Worm (Caenorhabditis elegans): ENCODE results near the gene sur-7.

DNA sequence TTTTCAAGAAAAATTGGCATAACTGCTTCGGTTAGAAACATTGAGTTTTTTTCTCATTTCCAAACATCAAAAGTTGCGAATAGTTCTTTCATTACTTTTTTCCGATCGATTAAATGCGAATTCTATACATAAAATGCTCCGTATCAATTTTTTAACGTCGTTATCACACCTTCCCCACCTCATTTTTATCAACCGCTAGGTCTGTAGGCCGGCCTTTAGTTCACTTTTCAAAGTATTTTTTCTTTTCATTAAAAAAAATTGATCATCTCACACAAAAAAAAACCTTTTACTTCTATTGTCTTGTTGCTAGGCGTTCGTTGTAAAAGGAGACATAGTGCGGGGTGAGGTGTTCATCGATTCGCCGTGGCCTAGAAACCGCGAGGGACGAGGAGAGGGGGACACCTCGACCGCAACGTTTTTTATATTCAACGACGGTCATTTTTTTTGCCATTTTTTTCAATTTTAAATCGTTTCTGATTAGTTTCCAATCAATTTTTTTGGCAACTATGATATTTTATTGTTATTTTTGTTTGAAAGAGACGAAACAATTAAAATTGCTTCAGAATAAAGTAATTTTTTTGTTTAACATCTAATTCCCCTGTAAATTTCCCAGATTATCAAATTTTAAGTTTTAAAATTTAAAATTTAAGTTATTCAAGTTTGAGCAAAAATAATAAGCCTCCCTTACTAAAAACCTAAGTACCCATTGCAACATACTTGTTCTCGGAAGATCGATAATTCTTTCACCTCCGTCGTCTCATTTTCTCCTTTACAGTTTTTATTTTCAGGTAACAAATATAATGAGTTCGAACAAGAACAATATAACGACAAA is at the start of gene sur-7:
- TF ChIP-seq snpc-4 (GFP tag; optimal IDR thresholded peaks at IDR 0.05): no peak
- no peak for TF ChIP-seq snpc-4 (tag; optimal IDR thresholded peaks at IDR 0.05)
- TF ChIP-seq lin-35 (GFP tag; optimal IDR thresholded peaks at IDR 0.05): no peak
- TF ChIP-seq lag-1 (GFP tag; IDR thresholded peaks at IDR 0.05): no peak
- no peak for TF ChIP-seq bed-1 (GFP tag; IDR thresholded peaks at IDR 0.05)
- TF ChIP-seq attf-5 (GFP tag; optimal IDR thresholded peaks at IDR 0.05): no peak
